Worm (Caenorhabditis elegans) whole organism, L1 larva: Measurements from ENCODE around the gene ptrg-1.

Experiments used
- ceh-63 ChIP-seq: fragments of 200-800 bp; sonication (Bioruptor generic); optimal IDR thresholded peaks from 2 replicates; lab custom pipeline; 2018; ENCODE audit warnings: mild to moderate bottlenecking, missing genetic modification characterization, missing compliant biosample characterization
- mep-1 ChIP-seq: fragments of 150-350 bp; optimal IDR thresholded peaks from 2 replicates; lab custom pipeline; 2014; ENCODE audit warnings: missing biosample characterization, missing genetic modification characterization
- nhr-12 ChIP-seq: sonication (generic microtip); optimal IDR thresholded peaks from 2 replicates; lab custom pipeline; 2017; ENCODE audit warnings: missing biosample characterization, missing genetic modification characterization
- nhr-77 ChIP-seq: fragments of 150-350 bp; optimal IDR thresholded peaks from 2 replicates; lab custom pipeline; 2014; ENCODE audit warnings: missing biosample characterization, missing genetic modification characterization
- skn-1 ChIP-seq: fragments of 150-350 bp; optimal IDR thresholded peaks from 2 replicates; lab custom pipeline; 2014; ENCODE audit warnings: missing biosample characterization, missing genetic modification characterization
- swsn-7 ChIP-seq: sonication (generic microtip); optimal IDR thresholded peaks from 2 replicates; lab custom pipeline; 2016; ENCODE audit warnings: missing genetic modification characterization, missing compliant biosample characterization
- ztf-11 ChIP-seq, 2 experiments: sonication (generic microtip); optimal IDR thresholded peaks; 2 replicates each; lab custom pipeline; 2016 to 2017; ENCODE audit warnings: missing genetic modification characterization in 2 of 2, missing biosample characterization in 1 of 2, missing compliant biosample characterization in 1 of 2

DNA sequence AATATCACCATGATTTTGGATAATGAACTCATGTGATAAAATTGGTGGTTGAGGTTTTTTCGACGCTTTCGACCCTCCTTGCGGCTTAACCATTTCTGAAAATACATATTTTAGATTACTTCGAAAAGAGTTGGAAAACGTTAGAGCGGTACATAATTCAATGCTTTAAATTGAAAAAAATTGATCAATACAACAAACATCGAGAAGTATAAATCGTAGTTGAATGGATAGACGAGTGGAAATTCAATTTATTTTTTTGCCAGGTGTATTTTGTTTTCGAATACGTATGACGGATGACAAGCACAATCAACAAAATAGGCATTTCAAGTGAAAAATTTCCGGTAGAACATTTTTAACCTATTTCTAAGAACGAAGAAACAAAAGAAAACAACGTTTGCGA is 26.9 kb upstream of the ptrg-1 start, which contains the start of gene tram-1:
- TF ChIP-seq ceh-63 (no peak), mep-1 (tag; lab: Kevin White, UChicago) (no peak), nhr-77 (tag; lab: Kevin White, UChicago) (no peak), ztf-11 (tag; optimal IDR thresholded peaks at IDR 0.05; lab: Kevin White, UChicago) (no peak), nhr-12 (tag; lab: Kevin White, UChicago) (no peak), skn-1 (tag; lab: Kevin White, UChicago) (no peak), swsn-7 (tag; lab: Kevin White, UChicago) (no peak)
